Fruit fly (Drosophila melanogaster) whole organism, embryonic: ENCODE measurements around the gene Pka-C3.
A peak's percentile ranks its signal among the peaks of the same experiment; 100 is the strongest.

Experiments used
- Antp ChIP-seq: fragments of 200-800 bp; sonication (Bioruptor generic); optimal IDR thresholded peaks from 3 replicates; lab custom pipeline; 2016; ENCODE audit warnings: missing biosample characterization, missing genetic modification characterization
- Bteb2 ChIP-seq: fragments of 200-800 bp; sonication (Bioruptor generic); optimal IDR thresholded peaks from 2 replicates; lab custom pipeline; 2016; ENCODE audit warnings: missing biosample characterization, missing genetic modification characterization
- CG10543 ChIP-seq: fragments of 200-800 bp; sonication (Bioruptor generic); optimal IDR thresholded peaks from 3 replicates; lab custom pipeline; 2017; ENCODE audit warnings: missing biosample characterization, mild to moderate bottlenecking, missing genetic modification characterization, moderate library complexity
- CG11247 ChIP-seq: fragments of 200-800 bp; sonication (Bioruptor generic); IDR thresholded peaks from 2 replicates; pipeline ENCODE4 v1.3.6; 2022; ENCODE audit warnings: missing biosample characterization, missing genetic modification characterization
- CG12744 ChIP-seq: fragments of 200-800 bp; sonication (Bioruptor generic); optimal IDR thresholded peaks from 2 replicates; lab custom pipeline; 2016; ENCODE audit warnings: missing biosample characterization, missing genetic modification characterization
- CG12769 ChIP-seq: fragments of 200-800 bp; sonication (Bioruptor generic); optimal IDR thresholded peaks from 2 replicates; lab custom pipeline; 2019; ENCODE audit warnings: missing biosample characterization, mild to moderate bottlenecking, missing genetic modification characterization, moderate library complexity
- CG1603 ChIP-seq: fragments of 200-800 bp; sonication (Bioruptor generic); optimal IDR thresholded peaks from 2 replicates; lab custom pipeline; 2019; ENCODE audit warnings: missing biosample characterization, mild to moderate bottlenecking, missing genetic modification characterization, moderate library complexity
- CG17802 ChIP-seq: fragments of 200-800 bp; sonication (Bioruptor generic); optimal IDR thresholded peaks from 2 replicates; lab custom pipeline; 2018; ENCODE audit warnings: missing biosample characterization, mild to moderate bottlenecking, missing genetic modification characterization, moderate library complexity
- CG1832 ChIP-seq: fragments of 200-800 bp; sonication (Bioruptor generic); optimal IDR thresholded peaks from 2 replicates; lab custom pipeline; 2017; ENCODE audit warnings: missing biosample characterization, mild to moderate bottlenecking, missing genetic modification characterization, inconsistent platforms
- CG18619 ChIP-seq: fragments of 200-800 bp; sonication (Bioruptor generic); optimal IDR thresholded peaks from 3 replicates; lab custom pipeline; 2017; ENCODE audit warnings: missing biosample characterization, mild to moderate bottlenecking, missing genetic modification characterization
- CG2120 ChIP-seq: fragments of 200-800 bp; sonication (Bioruptor generic); optimal IDR thresholded peaks from 3 replicates; lab custom pipeline; 2016; ENCODE audit warnings: missing biosample characterization, missing genetic modification characterization
- CG3281 ChIP-seq: fragments of 200-800 bp; sonication (Bioruptor generic); optimal IDR thresholded peaks from 3 replicates; lab custom pipeline; 2017; ENCODE audit warnings: missing biosample characterization, mild to moderate bottlenecking, missing genetic modification characterization
- CG3407 ChIP-seq: fragments of 200-800 bp; sonication (Bioruptor generic); optimal IDR thresholded peaks from 2 replicates; lab custom pipeline; 2018; ENCODE audit warnings: missing biosample characterization, mild to moderate bottlenecking, missing genetic modification characterization
- CG4854 ChIP-seq: fragments of 200-800 bp; sonication (Bioruptor generic); optimal IDR thresholded peaks from 2 replicates; lab custom pipeline; 2016; ENCODE audit warnings: missing biosample characterization, missing genetic modification characterization, inconsistent platforms
- CG6765 ChIP-seq: fragments of 200-800 bp; sonication (Bioruptor generic); optimal IDR thresholded peaks from 3 replicates; lab custom pipeline; 2017; ENCODE audit warnings: missing biosample characterization, mild to moderate bottlenecking, missing genetic modification characterization
- CG8359 ChIP-seq: fragments of 200-800 bp; sonication (Bioruptor generic); optimal IDR thresholded peaks from 2 replicates; lab custom pipeline; 2017; ENCODE audit warnings: missing biosample characterization, mild to moderate bottlenecking, missing genetic modification characterization, borderline replicate concordance
- D ChIP-seq, 2 experiments: fragments of 200-800 bp in 1 of 2; fragments of >200 bp in 1 of 2; sonication (Bioruptor generic) in 1 of 2; optimal IDR thresholded peaks; 2 replicates in 1 of 2; 3 replicates in 1 of 2; lab custom pipeline; 2017; ENCODE audit warnings: mild to moderate bottlenecking in 1 of 2, missing biosample characterization in 1 of 2, missing genetic modification characterization in 1 of 2, missing genetic modification reagents in 1 of 2
- Dll ChIP-seq: fragments of 200-800 bp; sonication (Bioruptor generic); IDR thresholded peaks from 4 replicates; pipeline ENCODE4 v1.3.6; 2022; ENCODE audit warnings: missing biosample characterization, missing genetic modification characterization; ENCODE audit not compliant: partially characterized antibody
- Dp ChIP-seq: fragments of 200-800 bp; sonication (Bioruptor generic); optimal IDR thresholded peaks from 2 replicates; lab custom pipeline; 2018; ENCODE audit warnings: missing biosample characterization, mild to moderate bottlenecking, missing genetic modification characterization, moderate library complexity
- Drgx ChIP-seq: fragments of 200-800 bp; sonication (Bioruptor generic); IDR thresholded peaks from 2 replicates; pipeline ENCODE4 v1.3.6; 2022; ENCODE audit warnings: missing biosample characterization, missing genetic modification characterization
- Ets97D ChIP-seq: fragments of 200-800 bp; sonication (Bioruptor generic); optimal IDR thresholded peaks from 3 replicates; lab custom pipeline; 2016; ENCODE audit warnings: missing biosample characterization, missing genetic modification characterization
- HLHmδ ChIP-seq: fragments of 200-800 bp; sonication (Bioruptor generic); optimal IDR thresholded peaks from 2 replicates; lab custom pipeline; 2018; ENCODE audit warnings: missing biosample characterization, mild to moderate bottlenecking, missing genetic modification characterization, moderate library complexity
- Lhr ChIP-seq: fragments of 200-800 bp; sonication (Bioruptor generic); optimal IDR thresholded peaks from 3 replicates; lab custom pipeline; 2017; ENCODE audit warnings: mild to moderate bottlenecking, missing biosample characterization, missing genetic modification reagents, missing genetic modification characterization
- Max ChIP-seq: fragments of 200-800 bp; sonication (Bioruptor generic); optimal IDR thresholded peaks from 2 replicates; lab custom pipeline; 2016; ENCODE audit warnings: missing biosample characterization, mild to moderate bottlenecking, missing genetic modification characterization
- Neu2 ChIP-seq: fragments of 200-800 bp; sonication (Bioruptor generic); optimal IDR thresholded peaks from 3 replicates; lab custom pipeline; 2016; ENCODE audit warnings: missing biosample characterization, missing genetic modification characterization, borderline replicate concordance
- Poxn ChIP-seq: fragments of 200-800 bp; sonication (Bioruptor generic); IDR thresholded peaks from 2 replicates; pipeline ENCODE4 v1.3.6; 2022; ENCODE audit warnings: missing biosample characterization, missing genetic modification characterization
- Scr ChIP-seq: fragments of 200-800 bp; sonication (Bioruptor generic); IDR thresholded peaks from 2 replicates; pipeline ENCODE4 v1.3.6; 2022; ENCODE audit warnings: missing biosample characterization, missing genetic modification characterization; ENCODE audit not compliant: partially characterized antibody
- Sox100B ChIP-seq: fragments of 200-800 bp; sonication (Bioruptor generic); optimal IDR thresholded peaks from 3 replicates; lab custom pipeline; 2018; ENCODE audit warnings: missing biosample characterization, mild to moderate bottlenecking, missing genetic modification characterization
- Taf1 ChIP-seq: fragments of 200-800 bp; sonication (Bioruptor generic); IDR thresholded peaks from 2 replicates; pipeline ENCODE4 v1.3.6; 2022; ENCODE audit warnings: missing biosample characterization, missing genetic modification characterization
- Xrp1 ChIP-seq: fragments of 200-800 bp; sonication (Bioruptor generic); IDR thresholded peaks from 2 replicates; pipeline ENCODE4 v1.3.6; 2022; ENCODE audit warnings: missing biosample characterization, missing genetic modification characterization
- az2 ChIP-seq: fragments of 200-800 bp; sonication (Bioruptor generic); optimal IDR thresholded peaks from 3 replicates; lab custom pipeline; 2016; ENCODE audit warnings: missing biosample characterization, missing genetic modification characterization
- chif ChIP-seq, 2 experiments: fragments of 200-800 bp; sonication (Bioruptor generic); optimal IDR thresholded peaks; 3 replicates each; lab custom pipeline; 2016; ENCODE audit warnings: missing biosample characterization in 2 of 2, missing genetic modification characterization in 2 of 2
- crp ChIP-seq, 2 experiments: fragments of 200-800 bp; sonication (Bioruptor generic); optimal IDR thresholded peaks; 2 replicates in 1 of 2; 3 replicates in 1 of 2; lab custom pipeline; 2017; ENCODE audit warnings: missing biosample characterization in 2 of 2, missing genetic modification characterization in 2 of 2, mild to moderate bottlenecking in 1 of 2, moderate library complexity in 1 of 2
- dimm ChIP-seq: fragments of 200-800 bp; sonication (Bioruptor generic); IDR thresholded peaks from 2 replicates; pipeline ENCODE4 v1.3.6; 2022; ENCODE audit warnings: missing biosample characterization, missing genetic modification characterization
- grn ChIP-seq: fragments of 200-800 bp; sonication (Bioruptor generic); optimal IDR thresholded peaks from 3 replicates; lab custom pipeline; 2017; ENCODE audit warnings: missing biosample characterization, missing genetic modification characterization
- hb ChIP-seq: fragments of 200-800 bp; sonication (Bioruptor generic); IDR thresholded peaks from 3 replicates; pipeline ENCODE4 v1.3.6; 2022; ENCODE audit warnings: missing biosample characterization, missing genetic modification characterization; ENCODE audit not compliant: partially characterized antibody
- her ChIP-seq: fragments of 200-800 bp; sonication (Bioruptor generic); optimal IDR thresholded peaks from 2 replicates; lab custom pipeline; 2016; ENCODE audit warnings: missing biosample characterization, missing genetic modification characterization
- lola ChIP-seq, 3 experiments: fragments of >200 bp in 2 of 3; fragments of 200-800 bp in 1 of 3; sonication (Bioruptor generic) in 1 of 3; optimal IDR thresholded peaks; 2 replicates each; lab custom pipeline; 2017 to 2019; ENCODE audit warnings: missing biosample characterization in 3 of 3, missing genetic modification characterization in 3 of 3, mild to moderate bottlenecking in 1 of 3, moderate library complexity in 1 of 3
- luna ChIP-seq: fragments of 200-800 bp; sonication (Bioruptor generic); optimal IDR thresholded peaks from 2 replicates; lab custom pipeline; 2016; ENCODE audit warnings: missing biosample characterization, missing genetic modification characterization
- org-1 ChIP-seq: fragments of 200-800 bp; sonication (Bioruptor generic); optimal IDR thresholded peaks from 2 replicates; lab custom pipeline; 2017; ENCODE audit warnings: missing biosample characterization, missing genetic modification characterization
- pan ChIP-seq, 4 experiments: fragments of >200 bp in 3 of 4; fragments of 200-800 bp in 1 of 4; sonication (Bioruptor generic) in 1 of 4; optimal IDR thresholded peaks in 3 of 4; IDR thresholded peaks in 1 of 4; 2 replicates each; pipeline versions ENCODE4 v1.3.6 to Lab custom; 2017 to 2022; ENCODE audit warnings: missing biosample characterization in 2 of 4, missing genetic modification characterization in 2 of 4, mixed read lengths in 1 of 4
- pita ChIP-seq: fragments of 200-800 bp; sonication (Bioruptor generic); optimal IDR thresholded peaks from 2 replicates; lab custom pipeline; 2017; ENCODE audit warnings: missing biosample characterization, mild to moderate bottlenecking, missing genetic modification characterization
- salm ChIP-seq: fragments of 200-800 bp; sonication (Bioruptor generic); optimal IDR thresholded peaks from 2 replicates; lab custom pipeline; 2018; ENCODE audit warnings: missing biosample characterization, mild to moderate bottlenecking, missing genetic modification characterization
- schlank ChIP-seq: fragments of 200-800 bp; sonication (Bioruptor generic); optimal IDR thresholded peaks from 2 replicates; lab custom pipeline; 2018; ENCODE audit warnings: missing biosample characterization, mild to moderate bottlenecking, missing genetic modification characterization
- sisA ChIP-seq: fragments of 200-800 bp; sonication (Bioruptor generic); IDR thresholded peaks from 2 replicates; pipeline ENCODE4 v1.3.6; 2022; ENCODE audit warnings: missing biosample characterization, missing genetic modification characterization
- unc-4 ChIP-seq: fragments of 200-800 bp; sonication (Bioruptor generic); IDR thresholded peaks from 2 replicates; pipeline ENCODE4 v1.3.6; 2022; ENCODE audit warnings: missing biosample characterization, missing genetic modification characterization; ENCODE audit not compliant: partially characterized antibody
- wdn ChIP-seq: fragments of 200-800 bp; sonication (Bioruptor generic); IDR thresholded peaks from 2 replicates; pipeline ENCODE4 v1.3.6; 2022; ENCODE audit warnings: missing biosample characterization, missing genetic modification characterization

Pka-C3 gene

dm6 chr3L:15982783-15983432, 28.3 kb upstream of the Pka-C3 start, which contains the start of the genes brm and Arl1 (continued):
- TF ChIP-seq Dp (GFP tag; lab: Kevin White, UChicago) (peak; percentile 40), luna (GFP tag; lab: Kevin White, UChicago) (peak; percentile 75), Neu2 (GFP tag; lab: Kevin White, UChicago) (no peak), CG10543 (peak; percentile 99), CG2120 (GFP tag; lab: Kevin White, UChicago) (peak; percentile 97), lola (GFP tag; optimal IDR thresholded peaks at IDR 0.05; lab: Kevin White, UChicago) (peak in 1 of 3 experiments; percentile 97), Bteb2 (peak; percentile 88), hb (GFP tag; lab: Robert Waterston, UW) (no peak), D (optimal IDR thresholded peaks at IDR 0.05; lab: Kevin White, UChicago) (no peak), D (GFP tag; optimal IDR thresholded peaks at IDR 0.05; lab: Kevin White, UChicago) (peak; percentile 97), pita (GFP tag; lab: Kevin White, UChicago) (no peak), dimm (GFP tag; lab: Robert Waterston, UW) (peak; percentile 96), crp (GFP tag; optimal IDR thresholded peaks at IDR 0.05; lab: Kevin White, UChicago) (peak in 1 of 2 experiments; percentile 76), CG8359 (GFP tag; lab: Kevin White, UChicago) (peak; percentile 92), az2 (GFP tag; lab: Kevin White, UChicago) (peak; percentile 97), Sox100B (GFP tag; lab: Kevin White, UChicago) (peak; percentile 95), Scr (GFP tag; lab: Robert Waterston, UW) (0 out of 2 replicates have a peak, but pooled peaks have one; percentile 41), Max (GFP tag; lab: Kevin White, UChicago) (peak; percentile 98), schlank (tag; lab: Kevin White, UChicago) (peak; percentile 92), salm (tag; lab: Kevin White, UChicago) (peak; percentile 92), Ets97D (GFP tag; lab: Kevin White, UChicago) (peak; percentile 85), CG17802 (tag; lab: Kevin White, UChicago) (peak; percentile 93), CG11247 (peak; percentile 99), Taf1 (GFP tag; lab: Robert Waterston, UW) (peak; percentile 97), Xrp1 (GFP tag; lab: Robert Waterston, UW) (peak; percentile 99), CG6765 (GFP tag; lab: Kevin White, UChicago) (peak; percentile 96), sisA (peak; percentile 99), Antp (peak; percentile 78), CG3407 (GFP tag; lab: Kevin White, UChicago) (peak; percentile 94), org-1 (GFP tag; lab: Kevin White, UChicago) (peak; percentile 87), pan (optimal IDR thresholded peaks at IDR 0.05; lab: Kevin White, UChicago) (no peak), pan (GFP tag; optimal IDR thresholded peaks at IDR 0.05 in 1 of 2, IDR thresholded peaks at IDR 0.05 in 1 of 2) (peak in 1 of 2 experiments; percentile 99), HLHmδ (GFP tag; lab: Kevin White, UChicago) (no peak), CG3281 (GFP tag; lab: Kevin White, UChicago) (peak; percentile 99), CG4854 (peak; percentile 90), unc-4 (GFP tag; lab: Robert Waterston, UW) (0 out of 2 replicates have a peak, but pooled peaks have one; percentile 40), her (GFP tag; lab: Kevin White, UChicago) (peak; percentile 31), Lhr (GFP tag; lab: Kevin White, UChicago) (peak; percentile 93), CG18619 (peak; percentile 98), wdn (peak; percentile 97), CG1832 (GFP tag; lab: Kevin White, UChicago) (no peak), grn (GFP tag; lab: Kevin White, UChicago) (peak; percentile 65), Poxn (peak; percentile 97), CG1603 (tag; lab: Kevin White, UChicago) (no peak), CG12769 (tag; lab: Kevin White, UChicago) (peak; percentile 95), Dll (GFP tag; lab: Robert Waterston, UW) (peak; percentile 59; the same call in 2 of the 4 replicates), CG12744 (GFP tag; lab: Kevin White, UChicago) (peak; percentile 57), chif (GFP tag; optimal IDR thresholded peaks at IDR 0.05; lab: Kevin White, UChicago) (peak; percentile 58 to 87), Drgx (GFP tag; lab: Robert Waterston, UW) (peak; percentile 99)
